Fruit fly (Drosophila melanogaster) Kc167 (cell line): ENCODE results near the gene CG9837.

Experiments used
- Myc ChIP-seq: fragments of >200 bp; optimal IDR thresholded peaks from 2 replicates; lab custom pipeline; 2017; ENCODE audit warnings: missing external identifiers
- Sin3A ChIP-seq: fragments of >200 bp; optimal IDR thresholded peaks from 2 replicates; lab custom pipeline; 2018; ENCODE audit warnings: missing external identifiers
- h ChIP-seq: fragments of >200 bp; optimal IDR thresholded peaks from 3 replicates; lab custom pipeline; 2018; ENCODE audit warnings: missing external identifiers
- insv ChIP-seq: fragments of >200 bp; optimal IDR thresholded peaks from 3 replicates; lab custom pipeline; 2018; ENCODE audit warnings: missing external identifiers
- psq ChIP-seq: fragments of >200 bp; optimal IDR thresholded peaks from 2 replicates; lab custom pipeline; 2017; ENCODE audit warnings: missing external identifiers
- ttk ChIP-seq: sonication (Bioruptor generic); optimal IDR thresholded peaks from 2 replicates; lab custom pipeline; 2017; ENCODE audit warnings: missing external identifiers

- TF ChIP-seq psq (lab: Kevin White, UChicago) (no peak), ttk (lab: Kevin White, UChicago) (no peak), insv (lab: Kevin White, UChicago) (no peak), h (lab: Kevin White, UChicago) (no peak), Myc (no peak), Sin3A (lab: Kevin White, UChicago) (no peak)
These were observed 27.7 kb upstream of the CG9837 start for dm6 chr3R:8841038-8841437.
